Worm (Caenorhabditis elegans) whole organism, L1 larva: ENCODE data around the gene fask-1.

ENCODE experiments used
- aly-2 ChIP-seq: fragments of 150-350 bp; optimal IDR thresholded peaks from 2 replicates; lab custom pipeline; 2014; ENCODE audit warnings: missing biosample characterization, missing genetic modification characterization
- ama-1 ChIP-seq: fragments of 150-350 bp; optimal IDR thresholded peaks from 2 replicates; lab custom pipeline; 2014
- egl-27 ChIP-seq, 2 experiments: fragments of 150-350 bp in 1 of 2; sonication (generic microtip); optimal IDR thresholded peaks; 3 replicates each; lab custom pipeline; 2017 to 2018; ENCODE audit warnings: missing biosample characterization in 2 of 2, missing genetic modification characterization in 2 of 2, missing genetic modification reagents in 2 of 2
- elt-2 ChIP-seq: sonication (generic microtip); optimal IDR thresholded peaks from 2 replicates; lab custom pipeline; 2016; ENCODE audit warnings: missing genetic modification characterization, mild to moderate bottlenecking, inconsistent platforms, missing compliant biosample characterization, missing genetic modification reagents
- irx-1 ChIP-seq: sonication (generic microtip); optimal IDR thresholded peaks from 2 replicates; lab custom pipeline; 2016; ENCODE audit warnings: missing genetic modification characterization, missing compliant biosample characterization
- lin-39 ChIP-seq: fragments of 150-350 bp; optimal IDR thresholded peaks from 2 replicates; lab custom pipeline; 2014; ENCODE audit warnings: missing biosample characterization, missing genetic modification reagents, missing genetic modification characterization
- nhr-19 ChIP-seq: fragments of 200-800 bp; sonication (Bioruptor generic); conservative IDR thresholded peaks from 2 replicates; pipeline ENCODE4 v1.3.6; 2022; ENCODE audit warnings: missing genetic modification characterization, missing compliant biosample characterization
- nhr-237 ChIP-seq: fragments of 150-350 bp; optimal IDR thresholded peaks from 2 replicates; lab custom pipeline; 2014; ENCODE audit warnings: missing biosample characterization, missing genetic modification characterization
- skn-1 ChIP-seq: fragments of 150-350 bp; optimal IDR thresholded peaks from 2 replicates; lab custom pipeline; 2014; ENCODE audit warnings: missing biosample characterization, missing genetic modification characterization
- unc-62 ChIP-seq: fragments of 150-350 bp; optimal IDR thresholded peaks from 2 replicates; lab custom pipeline; 2014; ENCODE audit warnings: missing biosample characterization, missing genetic modification reagents, missing genetic modification characterization
- zag-1 ChIP-seq: fragments of 150-350 bp; optimal IDR thresholded peaks from 2 replicates; lab custom pipeline; 2014; ENCODE audit warnings: missing biosample characterization, missing genetic modification characterization
- ztf-11 ChIP-seq, 2 experiments: sonication (generic microtip); optimal IDR thresholded peaks; 2 replicates each; lab custom pipeline; 2016 to 2017; ENCODE audit warnings: missing genetic modification characterization in 2 of 2, missing biosample characterization in 1 of 2, missing compliant biosample characterization in 1 of 2

- TF ChIP-seq ama-1 (lab: Kevin White, UChicago): no peak
- no peak for TF ChIP-seq unc-62 (GFP tag; lab: Kevin White, UChicago)
- no peak for TF ChIP-seq aly-2 (tag; lab: Kevin White, UChicago)
- no peak for TF ChIP-seq elt-2 (tag; lab: Kevin White, UChicago)
- TF ChIP-seq skn-1 (tag; lab: Kevin White, UChicago): no peak
- no peak for TF ChIP-seq irx-1 (tag; lab: Kevin White, UChicago)
- TF ChIP-seq ztf-11 (tag; optimal IDR thresholded peaks at IDR 0.05; lab: Kevin White, UChicago): no peak
- no peak for TF ChIP-seq nhr-19 (GFP tag; lab: Robert Waterston, UW)
- no peak for TF ChIP-seq egl-27 (tag; optimal IDR thresholded peaks at IDR 0.05; lab: Kevin White, UChicago)
- no peak for TF ChIP-seq zag-1 (tag; lab: Kevin White, UChicago)
- no peak for TF ChIP-seq lin-39 (tag; lab: Kevin White, UChicago)
- TF ChIP-seq nhr-237 (tag; lab: Kevin White, UChicago): no peak
Observed at ce11 chrIV:13121396-13121795, 20.9 kb downstream of the fask-1 start.
